Fruit fly (Drosophila melanogaster): ENCODE measurements around the gene CG13933.

The CG13933 gene

dm6 chr3L:1746338-1747199 lies 28.4 kb downstream of the CG13933 start, which contains the start of gene CG13921 (continued):
- peak; percentile 98 for TF ChIP-seq CG11085 (GFP tag; IDR thresholded peaks at IDR 0.05)
- peak; percentile 98 for TF ChIP-seq lbe (GFP tag; optimal IDR thresholded peaks at IDR 0.05)
- TF ChIP-seq unc-4 (GFP tag; IDR thresholded peaks at IDR 0.05; ENCODE audit: partially characterized antibody) = no peak
- peak; percentile 93 for TF ChIP-seq CG4707 (GFP tag; optimal IDR thresholded peaks at IDR 0.05)
- TF ChIP-seq gcm (GFP tag; optimal IDR thresholded peaks at IDR 0.05) = peak; percentile 98
- peak; percentile 91 for TF ChIP-seq GATAe (GFP tag; conservative IDR thresholded peaks at IDR 0.05)
- TF ChIP-seq nerfin-2 (GFP tag; IDR thresholded peaks at IDR 0.05; ENCODE audit: partially characterized antibody) = no peak
- no peak for TF ChIP-seq CG16813 (GFP tag; IDR thresholded peaks at IDR 0.05; ENCODE audit: partially characterized antibody)
- peak; percentile 99 for TF ChIP-seq az2 (GFP tag; optimal IDR thresholded peaks at IDR 0.05)
- peak; percentile 99 for TF ChIP-seq ranshi (GFP tag; IDR thresholded peaks at IDR 0.05)
- peak; percentile 98 for TF ChIP-seq CG11247 (GFP tag; IDR thresholded peaks at IDR 0.05)
- peak; percentile 99 for TF ChIP-seq Optix (GFP tag; IDR thresholded peaks at IDR 0.05)
- peak; percentile 98 for TF ChIP-seq CG4360 (GFP tag; IDR thresholded peaks at IDR 0.05)
- TF ChIP-seq Gug (GFP tag; IDR thresholded peaks at IDR 0.05) = peak; percentile 99
- peak; percentile 100 for TF ChIP-seq gem (tag; optimal IDR thresholded peaks at IDR 0.05)
- peak; percentile 97 for TF ChIP-seq odd (GFP tag; optimal IDR thresholded peaks at IDR 0.05)
- peak; percentile 98 for TF ChIP-seq Meics (GFP tag; optimal IDR thresholded peaks at IDR 0.05)
- TF ChIP-seq cwo (GFP tag; optimal IDR thresholded peaks at IDR 0.05) = peak; percentile 95
- TF ChIP-seq Ets65A (GFP tag) = peak; percentile 100
- peak; percentile 79 for TF ChIP-seq Dip2 (GFP tag; IDR thresholded peaks at IDR 0.05)
- TF ChIP-seq sc (optimal IDR thresholded peaks at IDR 0.05) = no peak
- TF ChIP-seq sc (GFP tag; optimal IDR thresholded peaks at IDR 0.05) = peak; percentile 98
- TF ChIP-seq jing (GFP tag; optimal IDR thresholded peaks at IDR 0.05) = peak; percentile 98
- TF ChIP-seq p53 (GFP tag; optimal IDR thresholded peaks at IDR 0.05) = peak; percentile 98
- no peak for TF ChIP-seq CG42726 (GFP tag; IDR thresholded peaks at IDR 0.05; ENCODE audit: partially characterized antibody)
- TF ChIP-seq CG6683 (GFP tag; optimal IDR thresholded peaks at IDR 0.05) = peak; percentile 94
- peak; percentile 99 for TF ChIP-seq CG1233 (GFP tag; optimal IDR thresholded peaks at IDR 0.05)
- TF ChIP-seq CG16779 (GFP tag; IDR thresholded peaks at IDR 0.05) = peak; percentile 97
- peak; percentile 97 for TF ChIP-seq dimm (GFP tag; IDR thresholded peaks at IDR 0.05)
- peak; percentile 99 for TF ChIP-seq CG10209 (GFP tag; optimal IDR thresholded peaks at IDR 0.05)
- no peak for TF ChIP-seq pita (GFP tag; optimal IDR thresholded peaks at IDR 0.05)
- TF ChIP-seq Lpt (GFP tag; optimal IDR thresholded peaks at IDR 0.05) = no peak
- TF ChIP-seq Ssrp (tag; optimal IDR thresholded peaks at IDR 0.05) = peak; percentile 99
- TF ChIP-seq CG31365 (tag; optimal IDR thresholded peaks at IDR 0.05) = peak; percentile 94
- peak; percentile 100 for TF ChIP-seq sisA (GFP tag; IDR thresholded peaks at IDR 0.05)
- TF ChIP-seq grau (tag; optimal IDR thresholded peaks at IDR 0.05) = peak; percentile 97
- peak; percentile 99 for TF ChIP-seq CG17328 (GFP tag; IDR thresholded peaks at IDR 0.05)
- peak; percentile 99 for TF ChIP-seq Camta (GFP tag; optimal IDR thresholded peaks at IDR 0.05)
- TF ChIP-seq CG7357 (GFP tag; IDR thresholded peaks at IDR 0.05) = peak; percentile 96
- TF ChIP-seq trem (tag; optimal IDR thresholded peaks at IDR 0.05) = peak; percentile 97
- peak; percentile 99 for TF ChIP-seq CG1603 (tag; optimal IDR thresholded peaks at IDR 0.05)
- TF ChIP-seq CG17186 (GFP tag; optimal IDR thresholded peaks at IDR 0.05) = peak; percentile 97
- peak; percentile 100 for TF ChIP-seq zfh1 (GFP tag; IDR thresholded peaks at IDR 0.05)
- TF ChIP-seq Doc2 (GFP tag; IDR thresholded peaks at IDR 0.05) = peak; percentile 95
- peak; percentile 99 for TF ChIP-seq dmrt99B (tag; optimal IDR thresholded peaks at IDR 0.05)
- peak; percentile 96 for TF ChIP-seq CG11723 (GFP tag; optimal IDR thresholded peaks at IDR 0.05)
- peak; percentile 97 for TF ChIP-seq CG6254 (GFP tag; optimal IDR thresholded peaks at IDR 0.05)
- TF ChIP-seq Hr3 (GFP tag; optimal IDR thresholded peaks at IDR 0.05) = peak; percentile 98
- TF ChIP-seq schlank (tag; optimal IDR thresholded peaks at IDR 0.05) = peak; percentile 95
